Worm (Caenorhabditis elegans) whole organism, L4 larva: ENCODE measurements around the gene C48D1.5.

Experiments used
- D1046.2 ChIP-seq: fragments of 200-800 bp; sonication (Bioruptor generic); IDR thresholded peaks from 2 replicates; pipeline ENCODE4 v1.3.6; 2022; ENCODE audit warnings: missing genetic modification characterization, missing compliant biosample characterization
- F44E2.7 ChIP-seq: fragments of 200-800 bp; sonication (Bioruptor generic); IDR thresholded peaks from 2 replicates; pipeline ENCODE4 v2.1.2; 2022; ENCODE audit warnings: missing genetic modification characterization, missing compliant biosample characterization
- R02D3.7 ChIP-seq: fragments of 150-350 bp; sonication (generic microtip); optimal IDR thresholded peaks from 3 replicates; lab custom pipeline; 2014; ENCODE audit warnings: missing biosample characterization, missing genetic modification characterization
- T26A8.4 ChIP-seq: fragments of 200-800 bp; sonication (Bioruptor generic); IDR thresholded peaks from 2 replicates; pipeline ENCODE4 v1.3.6; 2022; ENCODE audit warnings: missing genetic modification characterization, missing compliant biosample characterization
- Y105C5A.15 ChIP-seq: fragments of 200-800 bp; sonication (Bioruptor generic); IDR thresholded peaks from 2 replicates; pipeline ENCODE4 v1.3.6; 2022; ENCODE audit warnings: missing genetic modification characterization, missing compliant biosample characterization
- Y48G9A.11 ChIP-seq: fragments of 200-800 bp; sonication (Bioruptor generic); IDR thresholded peaks from 2 replicates; pipeline ENCODE4 v1.3.6; 2022; ENCODE audit warnings: missing genetic modification reagents, missing genetic modification characterization, missing compliant biosample characterization
- Y75B8A.6 ChIP-seq: fragments of 200-800 bp; sonication (Bioruptor generic); IDR thresholded peaks from 2 replicates; pipeline ENCODE4 v1.3.6; 2022; ENCODE audit warnings: missing genetic modification reagents, missing genetic modification characterization, missing compliant biosample characterization
- ZK337.2 ChIP-seq: fragments of 200-800 bp; sonication (Bioruptor generic); IDR thresholded peaks from 2 replicates; pipeline ENCODE4 v1.3.6; 2022; ENCODE audit warnings: missing genetic modification reagents, missing genetic modification characterization, missing compliant biosample characterization
- ZK546.5 ChIP-seq, 2 experiments: sonication (generic microtip); optimal IDR thresholded peaks; 2 replicates each; lab custom pipeline; 2017; ENCODE audit warnings: missing biosample characterization in 2 of 2, missing genetic modification characterization in 2 of 2
- aly-2 ChIP-seq: sonication (generic microtip); optimal IDR thresholded peaks from 2 replicates; lab custom pipeline; 2018; ENCODE audit warnings: missing biosample characterization, missing genetic modification characterization
- ama-1 ChIP-seq: fragments of 150-350 bp; optimal IDR thresholded peaks from 2 replicates; lab custom pipeline; 2014; ENCODE audit warnings: inconsistent platforms, mixed read lengths
- ceh-28 ChIP-seq: fragments of 150-350 bp; optimal IDR thresholded peaks from 2 replicates; lab custom pipeline; 2014; ENCODE audit warnings: missing biosample characterization, missing genetic modification reagents, missing genetic modification characterization
- ceh-32 ChIP-seq: sonication (generic microtip); optimal IDR thresholded peaks from 2 replicates; lab custom pipeline; 2016; ENCODE audit warnings: mild to moderate bottlenecking, missing genetic modification characterization, missing compliant biosample characterization; ENCODE audit not compliant: poor library complexity
- ceh-82 ChIP-seq: sonication (generic microtip); optimal IDR thresholded peaks from 2 replicates; lab custom pipeline; 2017; ENCODE audit warnings: missing biosample characterization, missing genetic modification characterization
- ces-1 ChIP-seq: fragments of 150-350 bp; sonication (generic microtip); optimal IDR thresholded peaks from 4 replicates; lab custom pipeline; 2014; ENCODE audit warnings: missing biosample characterization, missing genetic modification reagents, missing genetic modification characterization
- daf-16 ChIP-seq, 3 experiments: sonication (generic microtip); optimal IDR thresholded peaks; 2 replicates each; lab custom pipeline; 2016 to 2017; ENCODE audit warnings: missing genetic modification characterization in 3 of 3, missing genetic modification reagents in 3 of 3, mild to moderate bottlenecking in 2 of 3, missing compliant biosample characterization in 2 of 3, missing biosample characterization in 1 of 3, moderate library complexity in 1 of 3
- daf-19 ChIP-seq: fragments of 200-800 bp; sonication (Bioruptor generic); conservative IDR thresholded peaks from 2 replicates; pipeline ENCODE4 v1.3.6; 2022; ENCODE audit warnings: missing genetic modification characterization, missing compliant biosample characterization
- daf-8 ChIP-seq: fragments of 200-800 bp; sonication (Bioruptor generic); IDR thresholded peaks from 2 replicates; pipeline ENCODE4 v1.3.6; 2022; ENCODE audit warnings: missing genetic modification characterization, missing compliant biosample characterization
- dmd-8 ChIP-seq: fragments of 200-800 bp; sonication (Bioruptor generic); IDR thresholded peaks from 2 replicates; pipeline ENCODE4 v1.3.6; 2022; ENCODE audit warnings: missing genetic modification characterization, missing compliant biosample characterization
- dve-1 ChIP-seq: sonication (generic microtip); optimal IDR thresholded peaks from 2 replicates; lab custom pipeline; 2017; ENCODE audit warnings: antibody characterized with exemption, mild to moderate bottlenecking, missing genetic modification characterization, missing compliant biosample characterization; ENCODE audit not compliant: insufficient read depth
- egl-27 ChIP-seq: sonication (generic microtip); optimal IDR thresholded peaks from 3 replicates; lab custom pipeline; 2017; ENCODE audit warnings: missing biosample characterization, missing genetic modification reagents, missing genetic modification characterization
- egl-43 ChIP-seq: fragments of 200-800 bp; sonication (Bioruptor generic); IDR thresholded peaks from 2 replicates; pipeline ENCODE4 v1.3.6; 2022; ENCODE audit warnings: missing genetic modification reagents, missing genetic modification characterization, missing compliant biosample characterization
- gei-8 ChIP-seq: fragments of 200-800 bp; sonication (Bioruptor generic); optimal IDR thresholded peaks from 2 replicates; lab custom pipeline; 2018; ENCODE audit warnings: mild to moderate bottlenecking, missing genetic modification characterization, missing compliant biosample characterization
- hif-1 ChIP-seq, 2 experiments: sonication (generic microtip); optimal IDR thresholded peaks; 2 replicates each; lab custom pipeline; 2016 to 2017; ENCODE audit warnings: missing compliant biosample characterization in 2 of 2, missing genetic modification characterization in 2 of 2, missing genetic modification reagents in 2 of 2, missing genotype in 2 of 2, mild to moderate bottlenecking in 1 of 2
- hmg-1.1 ChIP-seq: fragments of 200-800 bp; sonication (Bioruptor generic); IDR thresholded peaks from 2 replicates; pipeline ENCODE4 v1.3.6; 2022; ENCODE audit warnings: missing genetic modification reagents, missing genetic modification characterization, missing compliant biosample characterization
- lim-7 ChIP-seq: fragments of 200-800 bp; sonication (Bioruptor generic); IDR thresholded peaks from 2 replicates; pipeline ENCODE4 v1.3.6; 2022; ENCODE audit warnings: missing genetic modification characterization, missing compliant biosample characterization
- lin-1 ChIP-seq: fragments of 200-800 bp; sonication (Bioruptor generic); IDR thresholded peaks from 2 replicates; pipeline ENCODE4 v1.3.6; 2022; ENCODE audit warnings: missing genetic modification reagents, missing genetic modification characterization, missing compliant biosample characterization
- lin-13 ChIP-seq: fragments of 150-350 bp; optimal IDR thresholded peaks from 2 replicates; lab custom pipeline; 2014; ENCODE audit warnings: missing biosample characterization, missing genetic modification reagents, missing genetic modification characterization
- lin-15B ChIP-seq: fragments of 150-350 bp; sonication (generic microtip); optimal IDR thresholded peaks from 3 replicates; lab custom pipeline; 2014; ENCODE audit warnings: missing biosample characterization, missing genetic modification characterization
- lin-38 ChIP-seq: fragments of 200-800 bp; sonication (Bioruptor generic); IDR thresholded peaks from 2 replicates; pipeline ENCODE4 v1.3.6; 2022; ENCODE audit warnings: missing genetic modification reagents, missing genetic modification characterization, missing compliant biosample characterization
- lir-3 ChIP-seq: sonication (generic microtip); optimal IDR thresholded peaks from 2 replicates; lab custom pipeline; 2016; ENCODE audit warnings: mild to moderate bottlenecking, missing genetic modification characterization, missing compliant biosample characterization
- lsy-2 ChIP-seq, 2 experiments: fragments of 150-350 bp in 1 of 2; sonication (generic microtip) in 1 of 2; optimal IDR thresholded peaks; 2 replicates each; lab custom pipeline; 2014 to 2017; ENCODE audit warnings: missing biosample characterization in 2 of 2, missing genetic modification characterization in 2 of 2
- madf-5 ChIP-seq, 2 experiments: fragments of 200-800 bp; sonication (Bioruptor generic); IDR thresholded peaks; 2 replicates each; pipeline ENCODE4 v1.3.6; 2022; ENCODE audit warnings: missing compliant biosample characterization in 2 of 2, missing genetic modification characterization in 2 of 2
- madf-9 ChIP-seq: fragments of 200-800 bp; sonication (Bioruptor generic); conservative IDR thresholded peaks from 2 replicates; pipeline ENCODE4 v1.3.6; 2022; ENCODE audit warnings: missing genetic modification reagents, missing genetic modification characterization, missing compliant biosample characterization
- nhr-102 ChIP-seq: sonication (generic microtip); optimal IDR thresholded peaks from 2 replicates; lab custom pipeline; 2016; ENCODE audit warnings: mild to moderate bottlenecking, missing genetic modification characterization, moderate library complexity, missing compliant biosample characterization
- nhr-11 ChIP-seq: fragments of 150-350 bp; optimal IDR thresholded peaks from 2 replicates; lab custom pipeline; 2014; ENCODE audit warnings: missing biosample characterization, missing genetic modification characterization
- nhr-111 ChIP-seq: fragments of 200-800 bp; sonication (Bioruptor generic); optimal IDR thresholded peaks from 2 replicates; lab custom pipeline; 2018; ENCODE audit warnings: mild to moderate bottlenecking, missing genetic modification characterization, missing compliant biosample characterization
- nhr-42 ChIP-seq: fragments of 200-800 bp; sonication (Bioruptor generic); IDR thresholded peaks from 2 replicates; pipeline ENCODE4 v1.3.6; 2022; ENCODE audit warnings: missing genetic modification characterization, missing compliant biosample characterization
- nhr-6 ChIP-seq: fragments of 150-350 bp; optimal IDR thresholded peaks from 2 replicates; lab custom pipeline; 2014; ENCODE audit warnings: missing biosample characterization, missing genetic modification characterization
- nhr-77 ChIP-seq: fragments of 150-350 bp; optimal IDR thresholded peaks from 2 replicates; lab custom pipeline; 2014; ENCODE audit warnings: missing biosample characterization, missing genetic modification characterization
- sdz-12 ChIP-seq: fragments of 200-800 bp; sonication (Bioruptor generic); optimal IDR thresholded peaks from 2 replicates; lab custom pipeline; 2018; ENCODE audit warnings: mild to moderate bottlenecking, missing genetic modification characterization, missing compliant biosample characterization
- skn-1 ChIP-seq: fragments of 150-350 bp; optimal IDR thresholded peaks from 2 replicates; lab custom pipeline; 2014; ENCODE audit warnings: missing biosample characterization, missing genetic modification characterization
- snpc-1.2 ChIP-seq: fragments of 200-800 bp; sonication (Bioruptor generic); IDR thresholded peaks from 2 replicates; pipeline ENCODE4 v1.3.6; 2022; ENCODE audit warnings: missing genetic modification reagents, missing genetic modification characterization, missing compliant biosample characterization
- snpc-4 ChIP-seq: fragments of 150-350 bp; optimal IDR thresholded peaks from 2 replicates; lab custom pipeline; 2014; ENCODE audit warnings: missing biosample characterization, missing genetic modification characterization
- spr-3 ChIP-seq: fragments of 200-800 bp; sonication (Bioruptor generic); optimal IDR thresholded peaks from 2 replicates; lab custom pipeline; 2018; ENCODE audit warnings: mild to moderate bottlenecking, missing genetic modification characterization, missing compliant biosample characterization
- unc-62 ChIP-seq, 3 experiments: fragments of 150-350 bp in 1 of 3; sonication (generic microtip); optimal IDR thresholded peaks in 2 of 3; peaks in 1 of 3; 1 replicate in 1 of 3; 2 replicates in 2 of 3; lab custom pipeline; 2014 to 2017; ENCODE audit warnings: missing biosample characterization in 3 of 3, missing genetic modification characterization in 3 of 3, missing genetic modification reagents in 3 of 3, missing genotype in 1 of 3
- zfp-2 ChIP-seq: sonication (generic microtip); optimal IDR thresholded peaks from 2 replicates; lab custom pipeline; 2016; ENCODE audit warnings: mild to moderate bottlenecking, missing genetic modification characterization, missing compliant biosample characterization
- zip-2 ChIP-seq: fragments of 150-350 bp; optimal IDR thresholded peaks from 2 replicates; lab custom pipeline; 2014; ENCODE audit warnings: missing biosample characterization, missing genetic modification characterization
- ztf-11 ChIP-seq: fragments of 150-350 bp; optimal IDR thresholded peaks from 2 replicates; lab custom pipeline; 2014; ENCODE audit warnings: missing biosample characterization, missing genetic modification characterization

The C48D1.5 gene

DNA sequence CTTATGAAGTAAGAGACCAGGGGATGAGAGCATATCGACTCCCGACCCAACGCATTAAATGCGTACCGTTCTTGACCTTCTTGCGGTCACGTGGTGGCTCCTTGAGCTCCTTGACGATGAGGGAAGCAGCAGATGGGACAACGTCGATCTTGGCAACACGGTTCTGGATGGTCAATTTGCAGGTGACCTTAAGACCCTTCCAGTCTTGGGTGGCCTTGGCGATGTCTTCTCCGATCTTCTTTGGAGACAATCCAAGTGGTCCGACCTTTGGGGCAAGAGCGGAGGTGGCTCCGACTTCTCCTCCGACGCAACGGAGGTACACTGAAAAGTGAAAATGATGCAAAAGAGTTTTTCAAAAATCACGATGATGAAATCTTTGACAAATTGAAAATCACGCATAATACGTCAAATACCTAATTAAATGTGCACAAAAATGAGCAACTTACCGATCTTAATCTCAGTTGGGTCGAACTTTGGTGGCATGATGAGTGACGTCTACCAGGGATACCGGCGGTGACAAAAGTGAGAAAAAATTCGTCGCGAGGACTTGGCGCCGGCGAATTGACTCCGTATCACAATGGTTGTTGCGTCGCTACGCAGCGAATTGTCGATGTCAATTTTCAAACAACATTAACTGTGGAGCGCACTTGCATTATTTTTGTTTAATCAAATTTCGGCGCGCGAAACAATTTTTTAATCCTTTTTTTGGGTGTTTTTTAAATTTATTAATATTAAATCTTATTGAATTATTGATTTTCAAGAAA is 18.5 kb downstream of the C48D1.5 start, which contains the start of gene rpl-12 (continued):
- TF ChIP-seq lin-1 (peak; percentile 90), ceh-28 (tag; lab: Kevin White, UChicago) (peak; percentile 16), ceh-82 (peak; percentile 22), T26A8.4 (GFP tag; lab: Robert Waterston, UW) (peak; percentile 98), madf-5 (GFP tag; IDR thresholded peaks at IDR 0.05; lab: Robert Waterston, UW) (peak; percentile 54 to 83; a peak in 3 of 4 replicates), lir-3 (tag; lab: Kevin White, UChicago) (peak; percentile 41), ces-1 (GFP tag; lab: Kevin White, UChicago) (peak; percentile 97), daf-8 (no peak), ZK546.5 (tag; optimal IDR thresholded peaks at IDR 0.05; lab: Kevin White, UChicago) (peak in 1 of 2 experiments; percentile 88), lin-38 (GFP tag; lab: Robert Waterston, UW) (peak; percentile 100), Y105C5A.15 (GFP tag; lab: Robert Waterston, UW) (no peak), egl-43 (GFP tag; lab: Robert Waterston, UW) (peak; percentile 92), dve-1 (peak; percentile 100), nhr-77 (tag; lab: Kevin White, UChicago) (peak; percentile 98), nhr-42 (GFP tag; lab: Robert Waterston, UW) (peak; percentile 98), zip-2 (tag; lab: Kevin White, UChicago) (peak; percentile 88), zfp-2 (tag; lab: Kevin White, UChicago) (peak; percentile 99), nhr-6 (tag; lab: Kevin White, UChicago) (peak; percentile 99), lsy-2 (tag; optimal IDR thresholded peaks at IDR 0.05; lab: Kevin White, UChicago) (peak; percentile 93 to 98), aly-2 (tag; lab: Kevin White, UChicago) (peak; percentile 70), R02D3.7 (tag; lab: Kevin White, UChicago) (no peak), lin-13 (GFP tag; lab: Kevin White, UChicago) (peak; percentile 97), daf-16 (GFP tag; optimal IDR thresholded peaks at IDR 0.05; lab: Kevin White, UChicago) (peak; percentile 87 to 96), daf-16 (tag; optimal IDR thresholded peaks at IDR 0.05; lab: Kevin White, UChicago) (peak; percentile 97), nhr-102 (tag; lab: Kevin White, UChicago) (peak; percentile 98), spr-3 (GFP tag; lab: Kevin White, UChicago) (peak; percentile 97), skn-1 (tag; lab: Kevin White, UChicago) (peak; percentile 89), ama-1 (peak; percentile 93), madf-9 (GFP tag; lab: Robert Waterston, UW) (peak; percentile 97), dmd-8 (GFP tag; lab: Robert Waterston, UW) (0 out of 2 replicates have a peak, but pooled peaks have one; percentile 41), D1046.2 (peak; percentile 96), gei-8 (peak; percentile 23), snpc-4 (tag; lab: Kevin White, UChicago) (peak; percentile 23), snpc-1.2 (GFP tag; lab: Robert Waterston, UW) (peak; percentile 74), ceh-32 (peak; percentile 68), hif-1 (tag; optimal IDR thresholded peaks at IDR 0.05; lab: Kevin White, UChicago) (peak; percentile 82 to 95), hmg-1.1 (GFP tag; lab: Robert Waterston, UW) (peak; percentile 98), Y48G9A.11 (GFP tag; lab: Robert Waterston, UW) (peak; percentile 87), nhr-11 (tag; lab: Kevin White, UChicago) (peak; percentile 99), lim-7 (GFP tag; lab: Robert Waterston, UW) (peak; percentile 54; the same call in 1 of the 2 replicates), F44E2.7 (GFP tag; lab: Robert Waterston, UW) (no peak), ZK337.2 (GFP tag; lab: Robert Waterston, UW) (no peak), daf-19 (peak; percentile 93), sdz-12 (GFP tag; lab: Kevin White, UChicago) (peak; percentile 46), lin-15B (tag; lab: Kevin White, UChicago) (peak; percentile 97), nhr-111 (no peak), Y75B8A.6 (GFP tag; lab: Robert Waterston, UW) (peak; percentile 97), egl-27 (tag; lab: Kevin White, UChicago) (no peak), unc-62 (GFP tag; optimal IDR thresholded peaks at IDR 0.05 in 1 of 2; lab: Kevin White, UChicago) (peak; percentile 18 to 100), unc-62 (tag; optimal IDR thresholded peaks at IDR 0.05; lab: Kevin White, UChicago) (no peak), ztf-11 (no peak)
